Fruit fly (Drosophila melanogaster): ENCODE data around the gene CG5676.

Gene CG5676

DNA sequence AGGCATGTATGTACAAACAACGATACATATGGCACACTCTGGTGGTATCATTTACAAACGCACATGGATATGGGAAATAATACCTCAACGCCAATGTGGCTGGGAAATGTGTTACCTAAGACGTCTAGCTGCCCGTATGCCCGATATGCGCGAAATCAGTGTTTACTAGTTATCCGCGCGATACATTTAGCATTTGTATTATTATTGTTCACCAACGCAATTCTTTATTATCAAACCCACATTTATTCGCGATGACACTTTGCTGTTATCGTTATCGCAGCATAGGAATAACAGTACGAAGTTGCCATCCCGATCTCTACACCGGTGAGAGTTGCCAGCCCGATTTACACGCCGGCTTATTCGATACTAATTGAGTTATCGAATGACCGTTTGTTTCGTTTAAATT lies 8.9 kb downstream of the CG5676 start, which contains the start of gene chico (continued):
- TF ChIP-seq grn (GFP tag; optimal IDR thresholded peaks at IDR 0.05) (no peak), Drgx (GFP tag; IDR thresholded peaks at IDR 0.05) (no peak), Vsx1 (GFP tag; optimal IDR thresholded peaks at IDR 0.05) (no peak), Hr39 (optimal IDR thresholded peaks at IDR 0.05) (no peak), CG11247 (GFP tag; IDR thresholded peaks at IDR 0.05) (no peak), lab (GFP tag; optimal IDR thresholded peaks at IDR 0.05) (no peak), inv (GFP tag; IDR thresholded peaks at IDR 0.05; ENCODE audit: partially characterized antibody) (no peak), CG3163 (GFP tag; optimal IDR thresholded peaks at IDR 0.05) (no peak), unpg (GFP tag; optimal IDR thresholded peaks at IDR 0.05) (no peak), z (GFP tag; IDR thresholded peaks at IDR 0.05) (no peak), ac (GFP tag; optimal IDR thresholded peaks at IDR 0.05) (no peak), CG3407 (GFP tag; optimal IDR thresholded peaks at IDR 0.05) (no peak), CG12236 (GFP tag; optimal IDR thresholded peaks at IDR 0.05) (no peak), HmgZ (tag; optimal IDR thresholded peaks at IDR 0.05) (peak; percentile 51), Dbx (GFP tag; IDR thresholded peaks at IDR 0.05) (peak; percentile 22; the same call in 1 of the 3 replicates), Side (GFP tag; optimal IDR thresholded peaks at IDR 0.05) (no peak), CG14710 (tag; optimal IDR thresholded peaks at IDR 0.05) (peak; percentile 67), CG1603 (tag; optimal IDR thresholded peaks at IDR 0.05) (peak; percentile 83), Asciz (GFP tag; optimal IDR thresholded peaks at IDR 0.05) (no peak), CG9797 (GFP tag; optimal IDR thresholded peaks at IDR 0.05) (peak; percentile 53), CG9727 (GFP tag; optimal IDR thresholded peaks at IDR 0.05) (no peak), CG9215 (GFP tag; IDR thresholded peaks at IDR 0.05) (no peak), HLH3B (GFP tag; IDR thresholded peaks at IDR 0.05) (no peak), Ssrp (tag; optimal IDR thresholded peaks at IDR 0.05) (no peak), CG6791 (GFP tag; IDR thresholded peaks at IDR 0.05; ENCODE audit: partially characterized antibody) (peak; percentile 89), dan (GFP tag; IDR thresholded peaks at IDR 0.05) (no peak), Atf3 (GFP tag; optimal IDR thresholded peaks at IDR 0.05) (no peak), cg (GFP tag; optimal IDR thresholded peaks at IDR 0.05) (peak; percentile 15), E2f1 (GFP tag; IDR thresholded peaks at IDR 0.05) (no peak), Aef1 (GFP tag; IDR thresholded peaks at IDR 0.05) (no peak), ro (GFP tag; IDR thresholded peaks at IDR 0.05) (no peak), CG17328 (GFP tag; IDR thresholded peaks at IDR 0.05) (no peak), Tbp (GFP tag; optimal IDR thresholded peaks at IDR 0.05) (no peak), CG6765 (GFP tag; optimal IDR thresholded peaks at IDR 0.05) (no peak), CG17568 (GFP tag; optimal IDR thresholded peaks at IDR 0.05) (no peak), Sin3A (optimal IDR thresholded peaks at IDR 0.05) (peak; percentile 17), NFAT (GFP tag; IDR thresholded peaks at IDR 0.05) (no peak), CG15269 (tag; optimal IDR thresholded peaks at IDR 0.05) (no peak), her (GFP tag; optimal IDR thresholded peaks at IDR 0.05) (peak; percentile 42), CG14441 (GFP tag; IDR thresholded peaks at IDR 0.05) (no peak), CG3726 (GFP tag; IDR thresholded peaks at IDR 0.05) (no peak), hkb (optimal IDR thresholded peaks at IDR 0.05) (no peak), hkb (GFP tag; IDR thresholded peaks at IDR 0.05) (no peak), Fer1 (GFP tag; optimal IDR thresholded peaks at IDR 0.05) (peak; percentile 27), CG9609 (GFP tag; optimal IDR thresholded peaks at IDR 0.05) (no peak), CG12071 (GFP tag; optimal IDR thresholded peaks at IDR 0.05) (no peak), CG5180 (GFP tag; optimal IDR thresholded peaks at IDR 0.05) (no peak), CG33557 (GFP tag; optimal IDR thresholded peaks at IDR 0.05) (no peak), Jarid2 (GFP tag; optimal IDR thresholded peaks at IDR 0.05) (no peak), Dfd (GFP tag; optimal IDR thresholded peaks at IDR 0.05) (no peak), YL-1 (GFP tag; optimal IDR thresholded peaks at IDR 0.05) (peak; percentile 62), Antp (GFP tag; optimal IDR thresholded peaks at IDR 0.05) (no peak), CG4854 (GFP tag; optimal IDR thresholded peaks at IDR 0.05) (peak; percentile 4)

All from whole organism, embryonic.